Fruit fly (Drosophila melanogaster) whole organism, prepupa: ENCODE measurements around the gene Bub3.

ENCODE experiments used
- Blimp-1 ChIP-seq: fragments of 200-800 bp; sonication (Bioruptor generic); optimal IDR thresholded peaks from 3 replicates; lab custom pipeline; 2017; ENCODE audit warnings: missing biosample characterization, missing genetic modification characterization, mild to moderate bottlenecking, moderate library complexity, missing genetic modification reagents
- CG10631 ChIP-seq: fragments of 200-800 bp; sonication (Bioruptor generic); optimal IDR thresholded peaks from 2 replicates; lab custom pipeline; 2016; ENCODE audit warnings: missing biosample characterization, missing genetic modification characterization
- CG10669 ChIP-seq: fragments of 200-800 bp; sonication (Bioruptor generic); optimal IDR thresholded peaks from 3 replicates; lab custom pipeline; 2018; ENCODE audit warnings: missing biosample characterization, mild to moderate bottlenecking, missing genetic modification characterization, moderate library complexity
- CG11294 ChIP-seq: fragments of 200-800 bp; sonication (Bioruptor generic); IDR thresholded peaks from 2 replicates; pipeline ENCODE4 v1.3.6; 2022; ENCODE audit warnings: missing biosample characterization, missing genetic modification characterization
- CG11762 ChIP-seq: fragments of 200-800 bp; sonication (Bioruptor generic); optimal IDR thresholded peaks from 3 replicates; lab custom pipeline; 2016; ENCODE audit warnings: missing biosample characterization, missing genetic modification characterization; ENCODE audit not compliant: insufficient read depth
- CG11902 ChIP-seq: fragments of 200-800 bp; sonication (Bioruptor generic); optimal IDR thresholded peaks from 3 replicates; lab custom pipeline; 2016; ENCODE audit warnings: missing biosample characterization, missing genetic modification characterization
- CG15336 ChIP-seq: fragments of 200-800 bp; sonication (Bioruptor generic); IDR thresholded peaks from 2 replicates; pipeline ENCODE4 v1.3.6; 2022; ENCODE audit warnings: missing biosample characterization, missing genetic modification characterization
- CG1621 ChIP-seq: fragments of 200-800 bp; sonication (Bioruptor generic); optimal IDR thresholded peaks from 3 replicates; lab custom pipeline; 2018; ENCODE audit warnings: missing biosample characterization, mild to moderate bottlenecking, missing genetic modification characterization
- CG16779 ChIP-seq: fragments of 200-800 bp; sonication (Bioruptor generic); optimal IDR thresholded peaks from 3 replicates; lab custom pipeline; 2017; ENCODE audit warnings: missing biosample characterization, mild to moderate bottlenecking, missing genetic modification characterization
- CG3032 ChIP-seq: fragments of 200-800 bp; optimal IDR thresholded peaks from 2 replicates; lab custom pipeline; 2019; ENCODE audit warnings: missing biosample characterization, mild to moderate bottlenecking, missing genetic modification characterization, moderate library complexity
- CG31627 ChIP-seq: fragments of 200-800 bp; sonication (Bioruptor generic); optimal IDR thresholded peaks from 3 replicates; lab custom pipeline; 2016; ENCODE audit warnings: missing biosample characterization, missing genetic modification characterization
- CG32006 ChIP-seq: fragments of 200-800 bp; sonication (Bioruptor generic); optimal IDR thresholded peaks from 3 replicates; lab custom pipeline; 2017; ENCODE audit warnings: missing biosample characterization, mild to moderate bottlenecking, missing genetic modification characterization
- CG34406 ChIP-seq: fragments of 200-800 bp; sonication (Bioruptor generic); optimal IDR thresholded peaks from 3 replicates; lab custom pipeline; 2016; ENCODE audit warnings: missing biosample characterization, missing genetic modification characterization
- CG3919 ChIP-seq: fragments of 200-800 bp; sonication (Bioruptor generic); optimal IDR thresholded peaks from 3 replicates; lab custom pipeline; 2016; ENCODE audit warnings: missing biosample characterization, missing genetic modification characterization
- CG4318 ChIP-seq: fragments of 200-800 bp; sonication (Bioruptor generic); optimal IDR thresholded peaks from 3 replicates; lab custom pipeline; 2017; ENCODE audit warnings: missing biosample characterization, mild to moderate bottlenecking, missing genetic modification characterization
- CG6163 ChIP-seq: fragments of 200-800 bp; sonication (Bioruptor generic); IDR thresholded peaks from 3 replicates; pipeline ENCODE4 v1.3.6; 2022; ENCODE audit warnings: missing biosample characterization, missing genetic modification characterization
- CG6276 ChIP-seq: fragments of 200-800 bp; sonication (Bioruptor generic); optimal IDR thresholded peaks from 2 replicates; lab custom pipeline; 2017; ENCODE audit warnings: missing biosample characterization, mild to moderate bottlenecking, missing genetic modification characterization
- CG6854 ChIP-seq: fragments of 200-800 bp; sonication (Bioruptor generic); optimal IDR thresholded peaks from 2 replicates; lab custom pipeline; 2017; ENCODE audit warnings: missing biosample characterization, mild to moderate bottlenecking, missing genetic modification characterization
- CG8119 ChIP-seq: fragments of 200-800 bp; sonication (Bioruptor generic); IDR thresholded peaks from 3 replicates; pipeline ENCODE4 v1.3.6; 2022; ENCODE audit warnings: missing biosample characterization, missing genetic modification characterization
- CG8319 ChIP-seq: fragments of 200-800 bp; sonication (Bioruptor generic); optimal IDR thresholded peaks from 3 replicates; lab custom pipeline; 2016; ENCODE audit warnings: missing biosample characterization, missing genetic modification characterization
- CG8632 ChIP-seq: fragments of 200-800 bp; sonication (Bioruptor generic); optimal IDR thresholded peaks from 3 replicates; lab custom pipeline; 2016; ENCODE audit warnings: missing biosample characterization, missing genetic modification characterization
- Eip78C ChIP-seq: fragments of 200-800 bp; sonication (Bioruptor generic); peaks from one replicate; lab custom pipeline; 2016; ENCODE audit warnings: missing biosample characterization, missing genetic modification characterization
- Eip93F ChIP-seq: fragments of 200-800 bp; sonication (Bioruptor generic); optimal IDR thresholded peaks from 2 replicates; lab custom pipeline; 2016; ENCODE audit warnings: missing biosample characterization, mild to moderate bottlenecking, missing genetic modification characterization
- Ets96B ChIP-seq: fragments of 200-800 bp; optimal IDR thresholded peaks from 2 replicates; lab custom pipeline; 2019; ENCODE audit warnings: missing biosample characterization, mild to moderate bottlenecking, missing genetic modification characterization, moderate library complexity
- Gug ChIP-seq: fragments of 200-800 bp; sonication (Bioruptor generic); IDR thresholded peaks from 2 replicates; pipeline ENCODE4 v1.3.6; 2022; ENCODE audit warnings: missing biosample characterization, missing genetic modification characterization
- Hr38 ChIP-seq: sonication (Bioruptor generic); optimal IDR thresholded peaks from 2 replicates; lab custom pipeline; 2016; ENCODE audit warnings: missing biosample characterization, missing genetic modification characterization
- Hr39 ChIP-seq: fragments of 200-800 bp; sonication (Bioruptor generic); optimal IDR thresholded peaks from 2 replicates; lab custom pipeline; 2016; ENCODE audit warnings: missing biosample characterization, missing genetic modification characterization
- Hr4 ChIP-seq: fragments of 200-800 bp; sonication (Bioruptor generic); optimal IDR thresholded peaks from 3 replicates; lab custom pipeline; 2016; ENCODE audit warnings: missing biosample characterization, missing genetic modification characterization
- Lpt ChIP-seq: fragments of 200-800 bp; sonication (Bioruptor generic); optimal IDR thresholded peaks from 3 replicates; lab custom pipeline; 2016; ENCODE audit warnings: missing biosample characterization, missing genetic modification characterization
- Met ChIP-seq: fragments of 200-800 bp; sonication (Bioruptor generic); optimal IDR thresholded peaks from 3 replicates; lab custom pipeline; 2016; ENCODE audit warnings: missing biosample characterization, missing genetic modification characterization
- OdsH ChIP-seq: fragments of 200-800 bp; sonication (Bioruptor generic); optimal IDR thresholded peaks from 3 replicates; lab custom pipeline; 2016; ENCODE audit warnings: missing biosample characterization, missing genetic modification characterization
- Smox ChIP-seq: fragments of 200-800 bp; sonication (Bioruptor generic); optimal IDR thresholded peaks from 3 replicates; lab custom pipeline; 2016; ENCODE audit warnings: missing biosample characterization, missing genetic modification characterization
- Sox102F ChIP-seq: fragments of 200-800 bp; sonication (Bioruptor generic); optimal IDR thresholded peaks from 2 replicates; lab custom pipeline; 2016; ENCODE audit warnings: missing biosample characterization, mild to moderate bottlenecking, missing genetic modification characterization
- Sox14 ChIP-seq: fragments of 200-800 bp; sonication (Bioruptor generic); optimal IDR thresholded peaks from 3 replicates; lab custom pipeline; 2016; ENCODE audit warnings: missing biosample characterization, missing genetic modification characterization
- acj6 ChIP-seq: fragments of 200-800 bp; sonication (Bioruptor generic); optimal IDR thresholded peaks from 3 replicates; lab custom pipeline; 2016; ENCODE audit warnings: missing biosample characterization, missing genetic modification characterization
- cyc ChIP-seq: fragments of 200-800 bp; sonication (Bioruptor generic); optimal IDR thresholded peaks from 3 replicates; lab custom pipeline; 2016; ENCODE audit warnings: missing biosample characterization, missing genetic modification characterization
- dac ChIP-seq: fragments of 200-800 bp; sonication (Bioruptor generic); optimal IDR thresholded peaks from 2 replicates; lab custom pipeline; 2017; ENCODE audit warnings: missing biosample characterization, mild to moderate bottlenecking, missing genetic modification characterization
- eg ChIP-seq: fragments of 200-800 bp; sonication (Bioruptor generic); IDR thresholded peaks from 3 replicates; pipeline ENCODE4 v1.3.6; 2022; ENCODE audit warnings: missing biosample characterization, missing genetic modification characterization
- esn ChIP-seq: fragments of 200-800 bp; sonication (Bioruptor generic); optimal IDR thresholded peaks from 2 replicates; lab custom pipeline; 2016; ENCODE audit warnings: missing biosample characterization, mild to moderate bottlenecking, missing genetic modification characterization, moderate library complexity
- fd59A ChIP-seq: fragments of 200-800 bp; sonication (Bioruptor generic); optimal IDR thresholded peaks from 2 replicates; lab custom pipeline; 2017; ENCODE audit warnings: missing biosample characterization, mild to moderate bottlenecking, missing genetic modification characterization, missing genetic modification reagents
- fd85E ChIP-seq: fragments of 200-800 bp; sonication (Bioruptor generic); optimal IDR thresholded peaks from 3 replicates; lab custom pipeline; 2016; ENCODE audit warnings: missing biosample characterization, missing genetic modification characterization
- lz ChIP-seq: fragments of 200-800 bp; sonication (Bioruptor generic); optimal IDR thresholded peaks from 3 replicates; lab custom pipeline; 2016; ENCODE audit warnings: missing biosample characterization, missing genetic modification characterization
- net ChIP-seq: fragments of 200-800 bp; sonication (Bioruptor generic); optimal IDR thresholded peaks from 3 replicates; lab custom pipeline; 2016; ENCODE audit warnings: missing biosample characterization, missing genetic modification characterization
- pdm3 ChIP-seq: fragments of 200-800 bp; sonication (Bioruptor generic); optimal IDR thresholded peaks from 3 replicates; lab custom pipeline; 2016; ENCODE audit warnings: missing biosample characterization, missing genetic modification characterization
- salr ChIP-seq, 2 experiments: fragments of 200-800 bp; sonication (Bioruptor generic); optimal IDR thresholded peaks; 3 replicates each; lab custom pipeline; 2016 to 2018; ENCODE audit warnings: missing biosample characterization in 2 of 2, missing genetic modification characterization in 2 of 2, mild to moderate bottlenecking in 1 of 2
- spab ChIP-seq: fragments of 200-800 bp; sonication (Bioruptor generic); optimal IDR thresholded peaks from 2 replicates; lab custom pipeline; 2017; ENCODE audit warnings: missing biosample characterization, mild to moderate bottlenecking, missing genetic modification characterization, missing genetic modification reagents
- ss ChIP-seq, 2 experiments: fragments of 200-800 bp; sonication (Bioruptor generic); optimal IDR thresholded peaks; 2 replicates in 1 of 2; 3 replicates in 1 of 2; lab custom pipeline; 2017 to 2018; ENCODE audit warnings: mild to moderate bottlenecking in 2 of 2, missing biosample characterization in 2 of 2, missing genetic modification characterization in 2 of 2, moderate library complexity in 1 of 2
- svp ChIP-seq: fragments of 200-800 bp; sonication (Bioruptor generic); peaks from one replicate; lab custom pipeline; 2016; ENCODE audit warnings: missing biosample characterization, missing genetic modification characterization
- topi ChIP-seq: fragments of 200-800 bp; sonication (Bioruptor generic); optimal IDR thresholded peaks from 3 replicates; lab custom pipeline; 2016; ENCODE audit warnings: missing biosample characterization, missing genetic modification characterization
- vri ChIP-seq: fragments of 200-800 bp; sonication (Bioruptor generic); optimal IDR thresholded peaks from 3 replicates; lab custom pipeline; 2016; ENCODE audit warnings: missing biosample characterization, mild to moderate bottlenecking, missing genetic modification characterization

Gene Bub3

dm6 chr3R:29651488-29651887, 23.7 kb downstream of the Bub3 start:
- TF ChIP-seq CG31627 (GFP tag; lab: Kevin White, UChicago): peak; percentile 12
- no peak for TF ChIP-seq fd85E

DNA sequence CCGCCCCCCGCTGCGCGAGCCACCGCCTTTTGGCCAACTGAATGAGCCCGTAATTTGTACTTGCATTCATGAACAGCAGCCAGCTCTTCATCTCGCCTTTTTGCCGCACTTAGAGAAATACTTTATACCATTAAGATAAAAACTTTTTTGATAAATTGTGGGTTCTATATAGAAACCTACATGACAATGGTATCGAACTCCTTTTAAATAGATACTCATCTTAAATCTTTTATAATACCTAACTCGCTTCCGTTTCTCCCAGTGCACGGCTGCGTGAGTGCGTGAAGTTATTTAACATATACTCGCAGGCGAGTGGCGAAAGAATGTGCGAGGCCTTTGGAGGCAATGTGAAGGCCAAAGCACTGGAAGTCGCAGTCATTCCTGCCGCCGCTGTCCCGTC, 49.3 kb downstream of the Bub3 start:
- TF ChIP-seq CG31627 (GFP tag; lab: Kevin White, UChicago) (peak; percentile 49), CG6163 (GFP tag; lab: Robert Waterston, UW) (peak; percentile 52; the same call in 2 of the 3 replicates), CG10669 (GFP tag; lab: Kevin White, UChicago) (peak; percentile 40), CG8319 (GFP tag; lab: Kevin White, UChicago) (no peak), CG6276 (GFP tag; lab: Kevin White, UChicago) (no peak), CG8119 (no peak), net (no peak), CG15336 (GFP tag; lab: Robert Waterston, UW) (no peak), Hr38 (no peak), spab (peak; percentile 25), acj6 (peak; percentile 28), Lpt (GFP tag; lab: Kevin White, UChicago) (no peak), ss (GFP tag; optimal IDR thresholded peaks at IDR 0.05; lab: Kevin White, UChicago) (no peak), CG34406 (peak; percentile 16), Hr39 (GFP tag; lab: Kevin White, UChicago) (peak; percentile 27), Ets96B (peak; percentile 34), CG10631 (GFP tag; lab: Kevin White, UChicago) (peak; percentile 30), Smox (GFP tag; lab: Kevin White, UChicago) (peak; percentile 26), topi (GFP tag; lab: Kevin White, UChicago) (peak; percentile 23), CG6854 (GFP tag; lab: Kevin White, UChicago) (no peak), Eip93F (GFP tag; lab: Kevin White, UChicago) (no peak), CG32006 (GFP tag; lab: Kevin White, UChicago) (peak; percentile 12), CG11294 (GFP tag; lab: Robert Waterston, UW) (0 out of 2 replicates have a peak, but pooled peaks have one; percentile 17), CG16779 (tag; lab: Kevin White, UChicago) (no peak), CG11762 (no peak), OdsH (GFP tag; lab: Kevin White, UChicago) (peak; percentile 22), cyc (peak; percentile 14), eg (GFP tag; lab: Robert Waterston, UW) (0 out of 3 replicates have a peak, but pooled peaks have one; percentile 36), lz (GFP tag; lab: Kevin White, UChicago) (peak; percentile 28), CG1621 (tag; lab: Kevin White, UChicago) (peak; percentile 27), esn (GFP tag; lab: Kevin White, UChicago) (no peak), Met (GFP tag; lab: Kevin White, UChicago) (peak; percentile 13), Gug (GFP tag; lab: Robert Waterston, UW) (peak; percentile 27; the same call in 1 of the 2 replicates), dac (GFP tag; lab: Kevin White, UChicago) (no peak), Sox102F (GFP tag; lab: Kevin White, UChicago) (peak; percentile 23), salr (GFP tag; optimal IDR thresholded peaks at IDR 0.05; lab: Kevin White, UChicago) (no peak), Eip78C (GFP tag; lab: Kevin White, UChicago) (peak; percentile 55), Sox14 (peak; percentile 31), Blimp-1 (GFP tag; lab: Kevin White, UChicago) (no peak), pdm3 (GFP tag; lab: Kevin White, UChicago) (peak; percentile 32), vri (GFP tag; lab: Kevin White, UChicago) (no peak), CG3032 (tag; lab: Kevin White, UChicago) (no peak), CG3919 (GFP tag; lab: Kevin White, UChicago) (peak; percentile 13), CG4318 (no peak), CG8632 (GFP tag; lab: Kevin White, UChicago) (peak; percentile 16), Hr4 (GFP tag; lab: Kevin White, UChicago) (peak; percentile 19), svp (GFP tag; lab: Kevin White, UChicago) (peak; percentile 19), CG11902 (no peak), fd85E (no peak), fd59A (GFP tag; lab: Kevin White, UChicago) (no peak)
